Worm (Caenorhabditis elegans) whole organism, L4 larva: ENCODE data around the gene Y6E2A.4.
A peak's percentile ranks its signal among the peaks of the same experiment; 100 is the strongest.
"Not testable (repeated sequence)": the region's sequence is repeated elsewhere in the genome, so short reads cannot be mapped to it uniquely, and the experiment has no call there.

Experiments
- F10B5.3 ChIP-seq: sonication (generic microtip); optimal IDR thresholded peaks from 2 replicates; lab custom pipeline; 2016; ENCODE audit warnings: mild to moderate bottlenecking, missing genetic modification characterization, missing compliant biosample characterization
- R02D3.7 ChIP-seq: fragments of 150-350 bp; sonication (generic microtip); optimal IDR thresholded peaks from 3 replicates; lab custom pipeline; 2014; ENCODE audit warnings: missing biosample characterization, missing genetic modification characterization
- Y105C5A.15 ChIP-seq: fragments of 200-800 bp; sonication (Bioruptor generic); IDR thresholded peaks from 2 replicates; pipeline ENCODE4 v1.3.6; 2022; ENCODE audit warnings: missing genetic modification characterization, missing compliant biosample characterization
- attf-4 ChIP-seq: sonication (generic microtip); optimal IDR thresholded peaks from 3 replicates; lab custom pipeline; 2017; ENCODE audit warnings: missing biosample characterization, missing genetic modification characterization
- ceh-20 ChIP-seq: fragments of 200-800 bp; sonication (Bioruptor generic); IDR thresholded peaks from 2 replicates; pipeline ENCODE4 v1.3.6; 2022; ENCODE audit warnings: missing genetic modification reagents, missing genetic modification characterization, missing compliant biosample characterization
- ceh-62 ChIP-seq: sonication (generic microtip); optimal IDR thresholded peaks from 2 replicates; lab custom pipeline; 2017; ENCODE audit warnings: missing biosample characterization, missing genetic modification characterization
- cey-2 ChIP-seq: sonication (generic microtip); optimal IDR thresholded peaks from 3 replicates; lab custom pipeline; 2017; ENCODE audit warnings: missing genetic modification characterization, mild to moderate bottlenecking, missing compliant biosample characterization, antibody characterized with exemption, borderline replicate concordance; ENCODE audit not compliant: insufficient read depth
- daf-16 ChIP-seq, 3 experiments: sonication (generic microtip); optimal IDR thresholded peaks; 2 replicates each; lab custom pipeline; 2016 to 2017; ENCODE audit warnings: missing genetic modification characterization in 3 of 3, missing genetic modification reagents in 3 of 3, mild to moderate bottlenecking in 2 of 3, missing compliant biosample characterization in 2 of 3, missing biosample characterization in 1 of 3, moderate library complexity in 1 of 3
- dmd-6 ChIP-seq: fragments of 200-800 bp; sonication (Bioruptor generic); IDR thresholded peaks from 2 replicates; pipeline ENCODE4 v1.3.6; 2022; ENCODE audit warnings: missing genetic modification reagents, missing genetic modification characterization, missing compliant biosample characterization
- dmd-8 ChIP-seq: fragments of 200-800 bp; sonication (Bioruptor generic); IDR thresholded peaks from 2 replicates; pipeline ENCODE4 v1.3.6; 2022; ENCODE audit warnings: missing genetic modification characterization, missing compliant biosample characterization
- dmd-9 ChIP-seq: fragments of 200-800 bp; sonication (Bioruptor generic); IDR thresholded peaks from 2 replicates; pipeline ENCODE4 v1.3.6; 2022; ENCODE audit warnings: missing genetic modification reagents, missing genetic modification characterization, missing compliant biosample characterization
- dve-1 ChIP-seq: sonication (generic microtip); optimal IDR thresholded peaks from 2 replicates; lab custom pipeline; 2017; ENCODE audit warnings: antibody characterized with exemption, mild to moderate bottlenecking, missing genetic modification characterization, missing compliant biosample characterization; ENCODE audit not compliant: insufficient read depth
- egl-43 ChIP-seq: fragments of 200-800 bp; sonication (Bioruptor generic); IDR thresholded peaks from 2 replicates; pipeline ENCODE4 v1.3.6; 2022; ENCODE audit warnings: missing genetic modification reagents, missing genetic modification characterization, missing compliant biosample characterization
- hif-1 ChIP-seq, 2 experiments: sonication (generic microtip); optimal IDR thresholded peaks; 2 replicates each; lab custom pipeline; 2016 to 2017; ENCODE audit warnings: missing compliant biosample characterization in 2 of 2, missing genetic modification characterization in 2 of 2, missing genetic modification reagents in 2 of 2, missing genotype in 2 of 2, mild to moderate bottlenecking in 1 of 2
- hlh-11 ChIP-seq: fragments of 200-800 bp; sonication (Bioruptor generic); optimal IDR thresholded peaks from 2 replicates; lab custom pipeline; 2018; ENCODE audit warnings: mild to moderate bottlenecking, missing genetic modification characterization, missing compliant biosample characterization
- hlh-30 ChIP-seq: sonication (generic microtip); optimal IDR thresholded peaks from 2 replicates; lab custom pipeline; 2017; ENCODE audit warnings: antibody characterized with exemption, mild to moderate bottlenecking, missing genetic modification characterization, missing compliant biosample characterization; ENCODE audit not compliant: insufficient read depth
- hmg-1.1 ChIP-seq: fragments of 200-800 bp; sonication (Bioruptor generic); IDR thresholded peaks from 2 replicates; pipeline ENCODE4 v1.3.6; 2022; ENCODE audit warnings: missing genetic modification reagents, missing genetic modification characterization, missing compliant biosample characterization
- lin-1 ChIP-seq: fragments of 200-800 bp; sonication (Bioruptor generic); IDR thresholded peaks from 2 replicates; pipeline ENCODE4 v1.3.6; 2022; ENCODE audit warnings: missing genetic modification reagents, missing genetic modification characterization, missing compliant biosample characterization
- lir-3 ChIP-seq: sonication (generic microtip); optimal IDR thresholded peaks from 2 replicates; lab custom pipeline; 2016; ENCODE audit warnings: mild to moderate bottlenecking, missing genetic modification characterization, missing compliant biosample characterization
- lsy-2 ChIP-seq, 2 experiments: fragments of 150-350 bp in 1 of 2; sonication (generic microtip) in 1 of 2; optimal IDR thresholded peaks; 2 replicates each; lab custom pipeline; 2014 to 2017; ENCODE audit warnings: missing biosample characterization in 2 of 2, missing genetic modification characterization in 2 of 2
- mdl-1 ChIP-seq, 2 experiments: fragments of 150-350 bp in 1 of 2; sonication (generic microtip) in 1 of 2; optimal IDR thresholded peaks; 2 replicates each; lab custom pipeline; 2014 to 2017; ENCODE audit warnings: missing biosample characterization in 2 of 2, missing genetic modification characterization in 2 of 2
- mdt-29 ChIP-seq: fragments of 200-800 bp; sonication (Bioruptor generic); IDR thresholded peaks from 2 replicates; pipeline ENCODE4 v1.3.6; 2022; ENCODE audit warnings: missing genetic modification reagents, missing genetic modification characterization, missing compliant biosample characterization
- mep-1 ChIP-seq: fragments of 150-350 bp; sonication (generic microtip); optimal IDR thresholded peaks from 3 replicates; lab custom pipeline; 2014; ENCODE audit warnings: missing biosample characterization, missing genetic modification characterization
- mes-2 ChIP-seq: sonication (generic microtip); optimal IDR thresholded peaks from 2 replicates; lab custom pipeline; 2016; ENCODE audit warnings: missing genotype, mild to moderate bottlenecking, missing genetic modification characterization, missing compliant biosample characterization; ENCODE audit not compliant: poor library complexity, severe bottlenecking
- mxl-2 ChIP-seq: fragments of 200-800 bp; sonication (Bioruptor generic); conservative IDR thresholded peaks from 2 replicates; pipeline ENCODE4 v1.3.6; 2022; ENCODE audit warnings: missing genetic modification reagents, missing genetic modification characterization, missing compliant biosample characterization
- mxl-3 ChIP-seq: fragments of 200-800 bp; sonication (Bioruptor generic); optimal IDR thresholded peaks from 2 replicates; lab custom pipeline; 2018; ENCODE audit warnings: mild to moderate bottlenecking, missing genetic modification characterization, missing compliant biosample characterization
- nhr-102 ChIP-seq: sonication (generic microtip); optimal IDR thresholded peaks from 2 replicates; lab custom pipeline; 2016; ENCODE audit warnings: mild to moderate bottlenecking, missing genetic modification characterization, moderate library complexity, missing compliant biosample characterization
- nhr-11 ChIP-seq: fragments of 150-350 bp; optimal IDR thresholded peaks from 2 replicates; lab custom pipeline; 2014; ENCODE audit warnings: missing biosample characterization, missing genetic modification characterization
- nhr-28 ChIP-seq: fragments of 150-350 bp; optimal IDR thresholded peaks from 2 replicates; lab custom pipeline; 2014; ENCODE audit warnings: missing biosample characterization, missing genetic modification characterization
- nhr-48 ChIP-seq: sonication (generic microtip); optimal IDR thresholded peaks from 2 replicates; lab custom pipeline; 2016; ENCODE audit warnings: mild to moderate bottlenecking, missing genetic modification characterization, missing compliant biosample characterization
- nhr-76 ChIP-seq: fragments of 150-350 bp; optimal IDR thresholded peaks from 2 replicates; lab custom pipeline; 2014; ENCODE audit warnings: missing biosample characterization, missing genetic modification characterization
- nhr-77 ChIP-seq: fragments of 150-350 bp; optimal IDR thresholded peaks from 2 replicates; lab custom pipeline; 2014; ENCODE audit warnings: missing biosample characterization, missing genetic modification characterization
- pha-4 ChIP-seq, 2 experiments: fragments of 150-350 bp in 1 of 2; fragments of 200-800 bp in 1 of 2; sonication (Bioruptor generic) in 1 of 2; IDR thresholded peaks in 1 of 2; optimal IDR thresholded peaks in 1 of 2; 2 replicates each; pipeline versions ENCODE4 v1.3.6 to Lab custom; 2014 to 2022; ENCODE audit warnings: missing genetic modification characterization in 2 of 2, missing genetic modification reagents in 2 of 2, missing biosample characterization in 1 of 2, missing compliant biosample characterization in 1 of 2
- php-3 ChIP-seq: fragments of 200-800 bp; sonication (Bioruptor generic); IDR thresholded peaks from 2 replicates; pipeline ENCODE4 v1.3.6; 2022; ENCODE audit warnings: missing genetic modification reagents, missing genetic modification characterization, missing compliant biosample characterization
- pqm-1 ChIP-seq: sonication (generic microtip); optimal IDR thresholded peaks from 2 replicates; lab custom pipeline; 2017; ENCODE audit warnings: missing biosample characterization, missing genetic modification characterization
- rbr-2 ChIP-seq: sonication (generic microtip); optimal IDR thresholded peaks from 2 replicates; lab custom pipeline; 2016; ENCODE audit warnings: missing genotype, missing genetic modification characterization, missing compliant biosample characterization
- saeg-2 ChIP-seq: fragments of 200-800 bp; sonication (Bioruptor generic); IDR thresholded peaks from 2 replicates; pipeline ENCODE4 v1.3.6; 2022; ENCODE audit warnings: missing genetic modification reagents, missing genetic modification characterization, missing compliant biosample characterization
- snpc-1.2 ChIP-seq: fragments of 200-800 bp; sonication (Bioruptor generic); IDR thresholded peaks from 2 replicates; pipeline ENCODE4 v1.3.6; 2022; ENCODE audit warnings: missing genetic modification reagents, missing genetic modification characterization, missing compliant biosample characterization
- spr-1 ChIP-seq: sonication (generic microtip); optimal IDR thresholded peaks from 2 replicates; lab custom pipeline; 2016; ENCODE audit warnings: mild to moderate bottlenecking, missing genetic modification characterization, missing compliant biosample characterization
- tra-1 ChIP-seq: fragments of 200-800 bp; sonication (Bioruptor generic); IDR thresholded peaks from 2 replicates; pipeline ENCODE4 v1.3.6; 2022; ENCODE audit warnings: missing genetic modification reagents, missing genetic modification characterization, missing compliant biosample characterization
- unc-39 ChIP-seq: sonication (generic microtip); optimal IDR thresholded peaks from 2 replicates; lab custom pipeline; 2017; ENCODE audit warnings: missing biosample characterization, missing genetic modification characterization
- zag-1 ChIP-seq: fragments of 150-350 bp; optimal IDR thresholded peaks from 2 replicates; lab custom pipeline; 2014; ENCODE audit warnings: missing biosample characterization, missing genetic modification characterization
- ztf-7 ChIP-seq: fragments of 150-350 bp; optimal IDR thresholded peaks from 2 replicates; lab custom pipeline; 2014; ENCODE audit warnings: missing biosample characterization, missing genetic modification characterization

The Y6E2A.4 gene

DNA sequence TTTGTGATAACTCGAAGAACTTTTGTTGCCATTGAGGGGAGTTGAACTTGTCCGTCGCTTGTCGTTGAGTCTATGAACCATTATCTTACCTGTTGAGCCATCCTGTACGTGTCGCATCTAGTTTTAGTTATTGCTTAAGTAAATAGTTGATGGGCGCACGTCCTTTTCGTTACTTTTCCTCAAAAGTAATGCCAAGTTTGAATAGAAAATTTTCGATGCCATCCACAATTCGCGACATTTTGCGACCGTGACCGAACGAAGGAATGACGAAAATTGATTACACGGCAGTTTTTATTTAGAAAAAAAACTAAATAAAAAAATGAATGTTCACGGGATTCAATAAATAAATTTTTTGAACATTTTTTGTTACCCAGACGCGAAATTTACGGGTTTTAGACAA lies 48.4 kb downstream of the Y6E2A.4 start, which contains the start of gene F53E4.1:
Gene F53E4.1, minus strand, starts transcription at position 101 of the 400 bp plus-strand sequence.
- not testable (repeated sequence) for TF ChIP-seq snpc-1.2 (GFP tag; lab: Robert Waterston, UW); spr-1 (tag; lab: Kevin White, UChicago); rbr-2

DNA sequence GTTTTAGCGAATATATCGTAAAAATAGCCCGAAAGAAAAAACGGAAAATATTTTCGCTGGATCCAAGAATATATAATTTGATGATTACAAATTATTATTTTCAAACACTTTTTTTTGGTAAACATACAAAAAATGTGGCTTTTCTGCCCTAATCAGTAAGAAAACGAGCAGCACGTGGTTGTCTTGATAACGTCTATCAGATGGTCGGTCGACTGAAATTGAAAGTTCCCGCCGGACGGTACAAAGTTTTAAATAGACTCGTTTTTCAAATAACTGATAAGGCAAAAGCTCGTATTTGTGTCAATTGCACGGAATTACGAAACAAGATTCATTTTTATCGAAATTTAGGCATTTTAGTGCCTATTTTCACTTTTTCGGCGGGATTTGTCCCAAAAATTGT lies 49.9 kb downstream of the Y6E2A.4 start:
- TF ChIP-seq lin-1 (GFP tag; lab: Robert Waterston, UW) (0 out of 2 replicates have a peak, but pooled peaks have one; percentile 47), dmd-6 (GFP tag; lab: Robert Waterston, UW) (peak; percentile 99), dve-1 (tag; lab: Kevin White, UChicago) (peak; percentile 96), unc-39 (tag; lab: Kevin White, UChicago) (no peak), hlh-11 (tag; lab: Kevin White, UChicago) (peak; percentile 96), mxl-3 (GFP tag; lab: Kevin White, UChicago) (peak; percentile 85), mdl-1 (tag; optimal IDR thresholded peaks at IDR 0.05; lab: Kevin White, UChicago) (peak in 1 of 2 experiments; percentile 72), lir-3 (tag; lab: Kevin White, UChicago) (no peak), Y105C5A.15 (GFP tag; lab: Robert Waterston, UW) (no peak), nhr-77 (peak; percentile 82), pqm-1 (tag; lab: Kevin White, UChicago) (peak; percentile 90), hlh-30 (tag; lab: Kevin White, UChicago) (peak; percentile 61), php-3 (peak; percentile 63; the same call in 1 of the 2 replicates), daf-16 (GFP tag; optimal IDR thresholded peaks at IDR 0.05; lab: Kevin White, UChicago) (peak in 1 of 2 experiments; percentile 77), daf-16 (tag; optimal IDR thresholded peaks at IDR 0.05; lab: Kevin White, UChicago) (peak; percentile 99), mes-2 (tag; lab: Kevin White, UChicago) (peak; percentile 51), dmd-9 (GFP tag; lab: Robert Waterston, UW) (no peak), zag-1 (tag; lab: Kevin White, UChicago) (no peak), hmg-1.1 (GFP tag; lab: Robert Waterston, UW) (no peak), pha-4 (GFP tag; IDR thresholded peaks at IDR 0.05; lab: Robert Waterston, UW) (peak; percentile 50; the same call in 1 of the 2 replicates), pha-4 (tag; optimal IDR thresholded peaks at IDR 0.05; lab: Kevin White, UChicago) (no peak), nhr-28 (tag; lab: Kevin White, UChicago) (peak; percentile 93), nhr-102 (tag; lab: Kevin White, UChicago) (peak; percentile 70), saeg-2 (GFP tag; lab: Robert Waterston, UW) (0 out of 2 replicates have a peak, but pooled peaks have one; percentile 27), hif-1 (tag; optimal IDR thresholded peaks at IDR 0.05; lab: Kevin White, UChicago) (peak in 1 of 2 experiments; percentile 80), tra-1 (GFP tag; lab: Robert Waterston, UW) (peak; percentile 74), nhr-48 (tag; lab: Kevin White, UChicago) (peak; percentile 68), mdt-29 (GFP tag; lab: Robert Waterston, UW) (0 out of 2 replicates have a peak, but pooled peaks have one; percentile 24), dmd-8 (no peak)

DNA sequence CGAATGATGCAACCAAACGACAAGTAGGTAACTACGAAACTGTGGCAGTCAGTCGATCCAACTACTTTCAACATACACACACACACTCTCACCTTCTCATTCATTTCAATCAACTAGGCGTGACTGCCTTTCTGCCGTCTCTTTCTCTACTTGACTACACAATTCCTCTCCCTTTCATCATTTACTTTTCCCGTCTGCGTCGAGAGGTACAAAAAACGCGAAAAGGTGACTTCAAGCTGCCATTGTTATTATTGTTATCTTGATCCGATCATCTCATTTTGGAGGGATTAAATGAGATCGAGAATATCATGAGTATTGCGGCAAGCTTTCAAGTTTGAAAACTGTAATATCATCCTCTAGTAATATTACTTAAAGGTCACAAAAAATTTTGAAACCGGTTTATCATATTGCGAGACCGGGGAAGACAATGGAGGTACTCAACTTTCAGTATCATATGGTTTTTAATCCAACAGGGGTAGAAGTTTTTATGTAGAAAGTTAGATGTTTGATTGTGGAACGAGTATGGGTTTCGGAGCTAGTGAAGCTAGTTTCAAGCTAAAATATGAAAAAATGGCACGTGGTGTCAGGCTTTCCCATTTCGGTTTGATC lies 52.4 kb downstream of the Y6E2A.4 start:
- TF ChIP-seq dmd-6 (GFP tag; lab: Robert Waterston, UW): peak; percentile 55
- no peak for TF ChIP-seq daf-16 (GFP tag; optimal IDR thresholded peaks at IDR 0.05; lab: Kevin White, UChicago)
- TF ChIP-seq daf-16 (tag; optimal IDR thresholded peaks at IDR 0.05; lab: Kevin White, UChicago): peak; percentile 30
- TF ChIP-seq nhr-11 (tag; lab: Kevin White, UChicago): peak; percentile 60
- TF ChIP-seq attf-4 (tag; lab: Kevin White, UChicago): no peak
- peak in 1 of 2 experiments; percentile 26 for TF ChIP-seq hif-1 (tag; optimal IDR thresholded peaks at IDR 0.05; lab: Kevin White, UChicago)
- 0 out of 2 replicates have a peak, but pooled peaks have one; percentile 35 for TF ChIP-seq egl-43 (GFP tag; lab: Robert Waterston, UW)
- peak; percentile 92 for TF ChIP-seq dve-1 (tag; lab: Kevin White, UChicago)
- peak in 1 of 2 experiments; percentile 42 for TF ChIP-seq lsy-2 (tag; optimal IDR thresholded peaks at IDR 0.05; lab: Kevin White, UChicago)
- TF ChIP-seq mep-1 (tag; lab: Kevin White, UChicago): peak; percentile 55
- TF ChIP-seq ztf-7 (tag; lab: Kevin White, UChicago): no peak
- peak; percentile 13 for TF ChIP-seq nhr-48 (tag; lab: Kevin White, UChicago)
- no peak for TF ChIP-seq ceh-20 (GFP tag; lab: Robert Waterston, UW)
- TF ChIP-seq ceh-62 (tag; lab: Kevin White, UChicago): no peak
- peak; percentile 96 for TF ChIP-seq nhr-28 (tag; lab: Kevin White, UChicago)
- TF ChIP-seq R02D3.7 (tag; lab: Kevin White, UChicago): no peak
- TF ChIP-seq cey-2: no peak
- TF ChIP-seq hlh-11 (tag; lab: Kevin White, UChicago): peak; percentile 71
- no peak for TF ChIP-seq F10B5.3 (tag; lab: Kevin White, UChicago)
- no peak for TF ChIP-seq nhr-76 (tag; lab: Kevin White, UChicago)
- no peak for TF ChIP-seq rbr-2
- TF ChIP-seq mxl-2 (GFP tag; lab: Robert Waterston, UW): no peak
